Fruit fly (Drosophila melanogaster) whole organism, embryonic: ENCODE measurements around the gene Ilp6.

Experiments used
- CG10654 ChIP-seq: fragments of 200-800 bp; sonication (Bioruptor generic); optimal IDR thresholded peaks from 2 replicates; lab custom pipeline; 2016; ENCODE audit warnings: missing biosample characterization, missing genetic modification characterization
- CG18011 ChIP-seq: fragments of 200-800 bp; sonication (Bioruptor generic); optimal IDR thresholded peaks from 2 replicates; lab custom pipeline; 2017; ENCODE audit warnings: missing biosample characterization, missing genetic modification characterization, mild to moderate bottlenecking, moderate library complexity, missing genotype
- CG7987 ChIP-seq: fragments of 200-800 bp; sonication (Bioruptor generic); optimal IDR thresholded peaks from 2 replicates; lab custom pipeline; 2018; ENCODE audit warnings: missing biosample characterization, mild to moderate bottlenecking, missing genetic modification characterization, moderate library complexity
- CG9437 ChIP-seq: fragments of 200-800 bp; sonication (Bioruptor generic); optimal IDR thresholded peaks from 2 replicates; lab custom pipeline; 2018; ENCODE audit warnings: missing biosample characterization, mild to moderate bottlenecking, missing genetic modification characterization
- CG9727 ChIP-seq: fragments of 200-800 bp; sonication (Bioruptor generic); optimal IDR thresholded peaks from 3 replicates; lab custom pipeline; 2017; ENCODE audit warnings: missing biosample characterization, mild to moderate bottlenecking, missing genetic modification characterization
- CG9797 ChIP-seq: fragments of 200-800 bp; sonication (Bioruptor generic); optimal IDR thresholded peaks from 3 replicates; lab custom pipeline; 2018; ENCODE audit warnings: missing biosample characterization, mild to moderate bottlenecking, missing genetic modification characterization
- Mad ChIP-seq: fragments of 200-800 bp; sonication (Bioruptor generic); optimal IDR thresholded peaks from 2 replicates; lab custom pipeline; 2016; ENCODE audit warnings: missing biosample characterization, missing genetic modification characterization
- Ptx1 ChIP-seq: fragments of 200-800 bp; sonication (Bioruptor generic); IDR thresholded peaks from 2 replicates; pipeline ENCODE4 v1.3.6; 2022; ENCODE audit warnings: missing biosample characterization, missing genetic modification characterization
- Vsx1 ChIP-seq: fragments of 200-800 bp; sonication (Bioruptor generic); optimal IDR thresholded peaks from 2 replicates; lab custom pipeline; 2017; ENCODE audit warnings: missing biosample characterization, mild to moderate bottlenecking, missing genetic modification characterization, missing genetic modification reagents
- amos ChIP-seq: fragments of 200-800 bp; sonication (Bioruptor generic); IDR thresholded peaks from 2 replicates; pipeline ENCODE4 v1.3.6; 2022; ENCODE audit warnings: missing biosample characterization, missing genetic modification characterization; ENCODE audit not compliant: partially characterized antibody
- chn ChIP-seq: fragments of 200-800 bp; sonication (Bioruptor generic); optimal IDR thresholded peaks from 2 replicates; lab custom pipeline; 2016; ENCODE audit warnings: missing biosample characterization, missing genetic modification characterization
- mam ChIP-seq: fragments of 200-800 bp; sonication (Bioruptor generic); optimal IDR thresholded peaks from 3 replicates; lab custom pipeline; 2016; ENCODE audit warnings: missing biosample characterization, missing genetic modification characterization
- sug ChIP-seq: fragments of 200-800 bp; optimal IDR thresholded peaks from 2 replicates; lab custom pipeline; 2019; ENCODE audit warnings: missing biosample characterization, mild to moderate bottlenecking, missing genetic modification characterization, moderate library complexity
- usp ChIP-seq: fragments of >200 bp; optimal IDR thresholded peaks from 2 replicates; lab custom pipeline; 2017; ENCODE audit warnings: missing biosample characterization, missing genetic modification characterization

DNA sequence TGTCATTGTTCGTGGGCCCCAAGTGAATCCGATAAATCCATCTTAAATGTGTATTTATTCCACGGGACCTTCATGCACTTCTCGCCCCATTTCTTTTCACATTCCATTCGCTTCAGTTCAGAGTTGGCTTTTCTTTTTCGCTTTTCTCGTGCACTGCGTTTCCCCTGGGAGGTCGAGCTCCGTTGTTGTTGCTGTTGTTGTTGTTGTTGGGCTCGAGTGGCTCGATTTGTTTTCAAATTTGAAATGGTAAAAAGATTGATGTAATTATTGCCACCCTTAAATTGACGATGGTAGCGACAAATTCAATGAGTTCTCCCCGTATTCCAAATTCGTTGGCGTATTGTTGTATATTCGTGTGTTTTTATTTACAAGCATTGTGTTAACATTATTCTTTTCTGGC, 13.6 kb downstream of the Ilp6 start:
- TF ChIP-seq CG9437 (GFP tag; lab: Kevin White, UChicago) (no peak), CG7987 (no peak), sug (tag; lab: Kevin White, UChicago) (no peak), mam (GFP tag; lab: Kevin White, UChicago) (no peak), Mad (GFP tag; lab: Kevin White, UChicago) (no peak), usp (no peak), CG10654 (GFP tag; lab: Kevin White, UChicago) (no peak), CG9797 (GFP tag; lab: Kevin White, UChicago) (no peak), Vsx1 (GFP tag; lab: Kevin White, UChicago) (no peak), CG18011 (GFP tag; lab: Kevin White, UChicago) (no peak), chn (no peak), CG9727 (GFP tag; lab: Kevin White, UChicago) (no peak), amos (GFP tag; lab: Robert Waterston, UW) (no peak), Ptx1 (GFP tag; lab: Robert Waterston, UW) (no peak)
